Fruit fly (Drosophila melanogaster) whole organism, prepupa: ENCODE results near the gene CG7328.

Experiments
- Blimp-1 ChIP-seq: fragments of 200-800 bp; sonication (Bioruptor generic); optimal IDR thresholded peaks from 3 replicates; lab custom pipeline; 2017; ENCODE audit warnings: missing biosample characterization, missing genetic modification characterization, mild to moderate bottlenecking, moderate library complexity, missing genetic modification reagents
- CG11294 ChIP-seq: fragments of 200-800 bp; sonication (Bioruptor generic); IDR thresholded peaks from 2 replicates; pipeline ENCODE4 v1.3.6; 2022; ENCODE audit warnings: missing biosample characterization, missing genetic modification characterization
- CG11762 ChIP-seq: fragments of 200-800 bp; sonication (Bioruptor generic); optimal IDR thresholded peaks from 3 replicates; lab custom pipeline; 2016; ENCODE audit warnings: missing biosample characterization, missing genetic modification characterization; ENCODE audit not compliant: insufficient read depth
- CG15336 ChIP-seq: fragments of 200-800 bp; sonication (Bioruptor generic); IDR thresholded peaks from 2 replicates; pipeline ENCODE4 v1.3.6; 2022; ENCODE audit warnings: missing biosample characterization, missing genetic modification characterization
- CG1621 ChIP-seq: fragments of 200-800 bp; sonication (Bioruptor generic); optimal IDR thresholded peaks from 3 replicates; lab custom pipeline; 2018; ENCODE audit warnings: missing biosample characterization, mild to moderate bottlenecking, missing genetic modification characterization
- CG16779 ChIP-seq: fragments of 200-800 bp; sonication (Bioruptor generic); optimal IDR thresholded peaks from 3 replicates; lab custom pipeline; 2017; ENCODE audit warnings: missing biosample characterization, mild to moderate bottlenecking, missing genetic modification characterization
- CG31627 ChIP-seq: fragments of 200-800 bp; sonication (Bioruptor generic); optimal IDR thresholded peaks from 3 replicates; lab custom pipeline; 2016; ENCODE audit warnings: missing biosample characterization, missing genetic modification characterization
- CG32006 ChIP-seq: fragments of 200-800 bp; sonication (Bioruptor generic); optimal IDR thresholded peaks from 3 replicates; lab custom pipeline; 2017; ENCODE audit warnings: missing biosample characterization, mild to moderate bottlenecking, missing genetic modification characterization
- CG34406 ChIP-seq: fragments of 200-800 bp; sonication (Bioruptor generic); optimal IDR thresholded peaks from 3 replicates; lab custom pipeline; 2016; ENCODE audit warnings: missing biosample characterization, missing genetic modification characterization
- CG3919 ChIP-seq: fragments of 200-800 bp; sonication (Bioruptor generic); optimal IDR thresholded peaks from 3 replicates; lab custom pipeline; 2016; ENCODE audit warnings: missing biosample characterization, missing genetic modification characterization
- CG6163 ChIP-seq: fragments of 200-800 bp; sonication (Bioruptor generic); IDR thresholded peaks from 3 replicates; pipeline ENCODE4 v1.3.6; 2022; ENCODE audit warnings: missing biosample characterization, missing genetic modification characterization
- CG6792 ChIP-seq: fragments of 200-800 bp; sonication (Bioruptor generic); optimal IDR thresholded peaks from 3 replicates; lab custom pipeline; 2016; ENCODE audit warnings: missing biosample characterization, missing genetic modification characterization
- CG6808 ChIP-seq: fragments of 200-800 bp; sonication (Bioruptor generic); optimal IDR thresholded peaks from 3 replicates; lab custom pipeline; 2017; ENCODE audit warnings: missing biosample characterization, missing genetic modification characterization, mild to moderate bottlenecking, moderate library complexity, missing genetic modification reagents
- CG6854 ChIP-seq: fragments of 200-800 bp; sonication (Bioruptor generic); optimal IDR thresholded peaks from 2 replicates; lab custom pipeline; 2017; ENCODE audit warnings: missing biosample characterization, mild to moderate bottlenecking, missing genetic modification characterization
- CG8119 ChIP-seq: fragments of 200-800 bp; sonication (Bioruptor generic); IDR thresholded peaks from 3 replicates; pipeline ENCODE4 v1.3.6; 2022; ENCODE audit warnings: missing biosample characterization, missing genetic modification characterization
- CG8319 ChIP-seq: fragments of 200-800 bp; sonication (Bioruptor generic); optimal IDR thresholded peaks from 3 replicates; lab custom pipeline; 2016; ENCODE audit warnings: missing biosample characterization, missing genetic modification characterization
- CG8632 ChIP-seq: fragments of 200-800 bp; sonication (Bioruptor generic); optimal IDR thresholded peaks from 3 replicates; lab custom pipeline; 2016; ENCODE audit warnings: missing biosample characterization, missing genetic modification characterization
- CG9139 ChIP-seq: fragments of 200-800 bp; sonication (Bioruptor generic); optimal IDR thresholded peaks from 3 replicates; lab custom pipeline; 2017; ENCODE audit warnings: missing biosample characterization, mild to moderate bottlenecking, missing genetic modification characterization
- Eip78C ChIP-seq: fragments of 200-800 bp; sonication (Bioruptor generic); peaks from one replicate; lab custom pipeline; 2016; ENCODE audit warnings: missing biosample characterization, missing genetic modification characterization
- Ets21C ChIP-seq: fragments of 200-800 bp; sonication (Bioruptor generic); optimal IDR thresholded peaks from 3 replicates; lab custom pipeline; 2016; ENCODE audit warnings: missing biosample characterization, missing genetic modification characterization
- Ets96B ChIP-seq: fragments of 200-800 bp; optimal IDR thresholded peaks from 2 replicates; lab custom pipeline; 2019; ENCODE audit warnings: missing biosample characterization, mild to moderate bottlenecking, missing genetic modification characterization, moderate library complexity
- Gug ChIP-seq: fragments of 200-800 bp; sonication (Bioruptor generic); IDR thresholded peaks from 2 replicates; pipeline ENCODE4 v1.3.6; 2022; ENCODE audit warnings: missing biosample characterization, missing genetic modification characterization
- Hr38 ChIP-seq: sonication (Bioruptor generic); optimal IDR thresholded peaks from 2 replicates; lab custom pipeline; 2016; ENCODE audit warnings: missing biosample characterization, missing genetic modification characterization
- Hr39 ChIP-seq: fragments of 200-800 bp; sonication (Bioruptor generic); optimal IDR thresholded peaks from 2 replicates; lab custom pipeline; 2016; ENCODE audit warnings: missing biosample characterization, missing genetic modification characterization
- Hr4 ChIP-seq: fragments of 200-800 bp; sonication (Bioruptor generic); optimal IDR thresholded peaks from 3 replicates; lab custom pipeline; 2016; ENCODE audit warnings: missing biosample characterization, missing genetic modification characterization
- Lpt ChIP-seq: fragments of 200-800 bp; sonication (Bioruptor generic); optimal IDR thresholded peaks from 3 replicates; lab custom pipeline; 2016; ENCODE audit warnings: missing biosample characterization, missing genetic modification characterization
- Met ChIP-seq: fragments of 200-800 bp; sonication (Bioruptor generic); optimal IDR thresholded peaks from 3 replicates; lab custom pipeline; 2016; ENCODE audit warnings: missing biosample characterization, missing genetic modification characterization
- Smox ChIP-seq: fragments of 200-800 bp; sonication (Bioruptor generic); optimal IDR thresholded peaks from 3 replicates; lab custom pipeline; 2016; ENCODE audit warnings: missing biosample characterization, missing genetic modification characterization
- Sox102F ChIP-seq: fragments of 200-800 bp; sonication (Bioruptor generic); optimal IDR thresholded peaks from 2 replicates; lab custom pipeline; 2016; ENCODE audit warnings: missing biosample characterization, mild to moderate bottlenecking, missing genetic modification characterization
- Sox14 ChIP-seq: fragments of 200-800 bp; sonication (Bioruptor generic); optimal IDR thresholded peaks from 3 replicates; lab custom pipeline; 2016; ENCODE audit warnings: missing biosample characterization, missing genetic modification characterization
- Sox15 ChIP-seq: fragments of 200-800 bp; sonication (Bioruptor generic); optimal IDR thresholded peaks from 3 replicates; lab custom pipeline; 2016; ENCODE audit warnings: missing biosample characterization, missing genetic modification characterization
- achi ChIP-seq: fragments of 200-800 bp; sonication (Bioruptor generic); optimal IDR thresholded peaks from 3 replicates; lab custom pipeline; 2016; ENCODE audit warnings: missing biosample characterization, missing genetic modification characterization
- acj6 ChIP-seq: fragments of 200-800 bp; sonication (Bioruptor generic); optimal IDR thresholded peaks from 3 replicates; lab custom pipeline; 2016; ENCODE audit warnings: missing biosample characterization, missing genetic modification characterization
- dac ChIP-seq: fragments of 200-800 bp; sonication (Bioruptor generic); optimal IDR thresholded peaks from 2 replicates; lab custom pipeline; 2017; ENCODE audit warnings: missing biosample characterization, mild to moderate bottlenecking, missing genetic modification characterization
- dsx ChIP-seq: fragments of 200-800 bp; optimal IDR thresholded peaks from 3 replicates; lab custom pipeline; 2019; ENCODE audit warnings: missing biosample characterization, mild to moderate bottlenecking, missing genetic modification characterization, moderate library complexity; ENCODE audit not compliant: poor library complexity, severe bottlenecking
- eg ChIP-seq: fragments of 200-800 bp; sonication (Bioruptor generic); IDR thresholded peaks from 3 replicates; pipeline ENCODE4 v1.3.6; 2022; ENCODE audit warnings: missing biosample characterization, missing genetic modification characterization
- fd85E ChIP-seq: fragments of 200-800 bp; sonication (Bioruptor generic); optimal IDR thresholded peaks from 3 replicates; lab custom pipeline; 2016; ENCODE audit warnings: missing biosample characterization, missing genetic modification characterization
- fkh ChIP-seq: fragments of 200-800 bp; sonication (Bioruptor generic); optimal IDR thresholded peaks from 3 replicates; lab custom pipeline; 2017; ENCODE audit warnings: missing biosample characterization, mild to moderate bottlenecking, missing genetic modification characterization, moderate library complexity
- lz ChIP-seq: fragments of 200-800 bp; sonication (Bioruptor generic); optimal IDR thresholded peaks from 3 replicates; lab custom pipeline; 2016; ENCODE audit warnings: missing biosample characterization, missing genetic modification characterization
- net ChIP-seq: fragments of 200-800 bp; sonication (Bioruptor generic); optimal IDR thresholded peaks from 3 replicates; lab custom pipeline; 2016; ENCODE audit warnings: missing biosample characterization, missing genetic modification characterization
- pdm3 ChIP-seq: fragments of 200-800 bp; sonication (Bioruptor generic); optimal IDR thresholded peaks from 3 replicates; lab custom pipeline; 2016; ENCODE audit warnings: missing biosample characterization, missing genetic modification characterization
- salr ChIP-seq, 2 experiments: fragments of 200-800 bp; sonication (Bioruptor generic); optimal IDR thresholded peaks; 3 replicates each; lab custom pipeline; 2016 to 2018; ENCODE audit warnings: missing biosample characterization in 2 of 2, missing genetic modification characterization in 2 of 2, mild to moderate bottlenecking in 1 of 2
- svp ChIP-seq: fragments of 200-800 bp; sonication (Bioruptor generic); peaks from one replicate; lab custom pipeline; 2016; ENCODE audit warnings: missing biosample characterization, missing genetic modification characterization
- topi ChIP-seq: fragments of 200-800 bp; sonication (Bioruptor generic); optimal IDR thresholded peaks from 3 replicates; lab custom pipeline; 2016; ENCODE audit warnings: missing biosample characterization, missing genetic modification characterization
- vri ChIP-seq: fragments of 200-800 bp; sonication (Bioruptor generic); optimal IDR thresholded peaks from 3 replicates; lab custom pipeline; 2016; ENCODE audit warnings: missing biosample characterization, mild to moderate bottlenecking, missing genetic modification characterization

Gene CG7328

dm6 chr3L:20140589-20141207 is at the start of gene CG7328:
CG7328 (minus strand) TSS chr3L:20140607.
- no peak for TF ChIP-seq fkh (GFP tag; lab: Kevin White, UChicago)
- TF ChIP-seq CG11294 (GFP tag; lab: Robert Waterston, UW) = no peak
- TF ChIP-seq lz (GFP tag; lab: Kevin White, UChicago) = peak; percentile 57
- peak; percentile 16 for TF ChIP-seq net
- no peak for TF ChIP-seq CG8319 (GFP tag; lab: Kevin White, UChicago)
- TF ChIP-seq CG6854 (GFP tag; lab: Kevin White, UChicago) = no peak
- TF ChIP-seq pdm3 (GFP tag; lab: Kevin White, UChicago) = peak; percentile 74
- TF ChIP-seq Sox14 (GFP tag; lab: Kevin White, UChicago) = no peak
- TF ChIP-seq Blimp-1 (GFP tag; lab: Kevin White, UChicago) = no peak
- TF ChIP-seq Sox15 (GFP tag; lab: Kevin White, UChicago) = no peak
- TF ChIP-seq CG3919 (GFP tag; lab: Kevin White, UChicago) = no peak
- TF ChIP-seq Ets96B (tag; lab: Kevin White, UChicago) = no peak
- peak; percentile 17 for TF ChIP-seq CG16779
- peak; percentile 78 for TF ChIP-seq Hr4
- peak; percentile 84 for TF ChIP-seq CG15336
- no peak for TF ChIP-seq eg (GFP tag; lab: Robert Waterston, UW)
- TF ChIP-seq dsx (GFP tag; lab: Kevin White, UChicago) = peak; percentile 98
- TF ChIP-seq CG11762 = no peak
- TF ChIP-seq CG34406 (GFP tag; lab: Kevin White, UChicago) = no peak
- TF ChIP-seq CG8632 (GFP tag; lab: Kevin White, UChicago) = peak; percentile 61
- peak; percentile 75 for TF ChIP-seq CG32006 (GFP tag; lab: Kevin White, UChicago)
- TF ChIP-seq Gug (GFP tag; lab: Robert Waterston, UW) = no peak
- no peak for TF ChIP-seq Eip78C (GFP tag; lab: Kevin White, UChicago)
- TF ChIP-seq Smox (GFP tag; lab: Kevin White, UChicago) = peak; percentile 76
- peak; percentile 67 for TF ChIP-seq achi (GFP tag; lab: Kevin White, UChicago)
- no peak for TF ChIP-seq CG6808 (GFP tag; lab: Kevin White, UChicago)
- no peak for TF ChIP-seq salr (GFP tag; optimal IDR thresholded peaks at IDR 0.05; lab: Kevin White, UChicago)
- 0 out of 3 replicates have a peak, but pooled peaks have one; percentile 45 for TF ChIP-seq CG6163 (GFP tag; lab: Robert Waterston, UW)
- TF ChIP-seq CG9139 (GFP tag; lab: Kevin White, UChicago) = no peak
- TF ChIP-seq CG1621 (tag; lab: Kevin White, UChicago) = no peak
- TF ChIP-seq acj6 (GFP tag; lab: Kevin White, UChicago) = no peak
- TF ChIP-seq Met (GFP tag; lab: Kevin White, UChicago) = peak; percentile 83
- TF ChIP-seq Ets21C (GFP tag; lab: Kevin White, UChicago) = peak; percentile 54
- TF ChIP-seq Sox102F = no peak
- TF ChIP-seq svp (GFP tag; lab: Kevin White, UChicago) = peak; percentile 90
- no peak for TF ChIP-seq fd85E (GFP tag; lab: Kevin White, UChicago)
- TF ChIP-seq topi (GFP tag; lab: Kevin White, UChicago) = no peak
- TF ChIP-seq vri (GFP tag; lab: Kevin White, UChicago) = peak; percentile 13
- TF ChIP-seq Lpt = no peak
- no peak for TF ChIP-seq CG6792
- TF ChIP-seq dac = no peak
- peak; percentile 74 for TF ChIP-seq Hr39 (GFP tag; lab: Kevin White, UChicago)
- no peak for TF ChIP-seq Hr38 (GFP tag; lab: Kevin White, UChicago)
- peak; percentile 71 for TF ChIP-seq CG31627 (GFP tag; lab: Kevin White, UChicago)
- peak; percentile 81 for TF ChIP-seq CG8119 (GFP tag; lab: Robert Waterston, UW)
